Fruit fly (Drosophila melanogaster) whole organism, prepupa: ENCODE measurements around the gene RanBP3.

Experiments
- Blimp-1 ChIP-seq: fragments of 200-800 bp; sonication (Bioruptor generic); optimal IDR thresholded peaks from 3 replicates; lab custom pipeline; 2017; ENCODE audit warnings: missing biosample characterization, missing genetic modification characterization, mild to moderate bottlenecking, moderate library complexity, missing genetic modification reagents
- CG10631 ChIP-seq: fragments of 200-800 bp; sonication (Bioruptor generic); optimal IDR thresholded peaks from 2 replicates; lab custom pipeline; 2016; ENCODE audit warnings: missing biosample characterization, missing genetic modification characterization
- CG10669 ChIP-seq: fragments of 200-800 bp; sonication (Bioruptor generic); optimal IDR thresholded peaks from 3 replicates; lab custom pipeline; 2018; ENCODE audit warnings: missing biosample characterization, mild to moderate bottlenecking, missing genetic modification characterization, moderate library complexity
- CG11294 ChIP-seq: fragments of 200-800 bp; sonication (Bioruptor generic); IDR thresholded peaks from 2 replicates; pipeline ENCODE4 v1.3.6; 2022; ENCODE audit warnings: missing biosample characterization, missing genetic modification characterization
- CG11762 ChIP-seq: fragments of 200-800 bp; sonication (Bioruptor generic); optimal IDR thresholded peaks from 3 replicates; lab custom pipeline; 2016; ENCODE audit warnings: missing biosample characterization, missing genetic modification characterization; ENCODE audit not compliant: insufficient read depth
- CG1621 ChIP-seq: fragments of 200-800 bp; sonication (Bioruptor generic); optimal IDR thresholded peaks from 3 replicates; lab custom pipeline; 2018; ENCODE audit warnings: missing biosample characterization, mild to moderate bottlenecking, missing genetic modification characterization
- CG16779 ChIP-seq: fragments of 200-800 bp; sonication (Bioruptor generic); optimal IDR thresholded peaks from 3 replicates; lab custom pipeline; 2017; ENCODE audit warnings: missing biosample characterization, mild to moderate bottlenecking, missing genetic modification characterization
- CG3032 ChIP-seq: fragments of 200-800 bp; optimal IDR thresholded peaks from 2 replicates; lab custom pipeline; 2019; ENCODE audit warnings: missing biosample characterization, mild to moderate bottlenecking, missing genetic modification characterization, moderate library complexity
- CG31627 ChIP-seq: fragments of 200-800 bp; sonication (Bioruptor generic); optimal IDR thresholded peaks from 3 replicates; lab custom pipeline; 2016; ENCODE audit warnings: missing biosample characterization, missing genetic modification characterization
- CG32006 ChIP-seq: fragments of 200-800 bp; sonication (Bioruptor generic); optimal IDR thresholded peaks from 3 replicates; lab custom pipeline; 2017; ENCODE audit warnings: missing biosample characterization, mild to moderate bottlenecking, missing genetic modification characterization
- CG3919 ChIP-seq: fragments of 200-800 bp; sonication (Bioruptor generic); optimal IDR thresholded peaks from 3 replicates; lab custom pipeline; 2016; ENCODE audit warnings: missing biosample characterization, missing genetic modification characterization
- CG4318 ChIP-seq: fragments of 200-800 bp; sonication (Bioruptor generic); optimal IDR thresholded peaks from 3 replicates; lab custom pipeline; 2017; ENCODE audit warnings: missing biosample characterization, mild to moderate bottlenecking, missing genetic modification characterization
- CG6792 ChIP-seq: fragments of 200-800 bp; sonication (Bioruptor generic); optimal IDR thresholded peaks from 3 replicates; lab custom pipeline; 2016; ENCODE audit warnings: missing biosample characterization, missing genetic modification characterization
- CG6808 ChIP-seq: fragments of 200-800 bp; sonication (Bioruptor generic); optimal IDR thresholded peaks from 3 replicates; lab custom pipeline; 2017; ENCODE audit warnings: missing biosample characterization, missing genetic modification characterization, mild to moderate bottlenecking, moderate library complexity, missing genetic modification reagents
- CG6854 ChIP-seq: fragments of 200-800 bp; sonication (Bioruptor generic); optimal IDR thresholded peaks from 2 replicates; lab custom pipeline; 2017; ENCODE audit warnings: missing biosample characterization, mild to moderate bottlenecking, missing genetic modification characterization
- CG8632 ChIP-seq: fragments of 200-800 bp; sonication (Bioruptor generic); optimal IDR thresholded peaks from 3 replicates; lab custom pipeline; 2016; ENCODE audit warnings: missing biosample characterization, missing genetic modification characterization
- CG9139 ChIP-seq: fragments of 200-800 bp; sonication (Bioruptor generic); optimal IDR thresholded peaks from 3 replicates; lab custom pipeline; 2017; ENCODE audit warnings: missing biosample characterization, mild to moderate bottlenecking, missing genetic modification characterization
- Eip75B ChIP-seq: fragments of 200-800 bp; sonication (Bioruptor generic); optimal IDR thresholded peaks from 3 replicates; lab custom pipeline; 2016; ENCODE audit warnings: missing biosample characterization, missing genetic modification characterization
- Eip78C ChIP-seq: fragments of 200-800 bp; sonication (Bioruptor generic); peaks from one replicate; lab custom pipeline; 2016; ENCODE audit warnings: missing biosample characterization, missing genetic modification characterization
- Ets21C ChIP-seq: fragments of 200-800 bp; sonication (Bioruptor generic); optimal IDR thresholded peaks from 3 replicates; lab custom pipeline; 2016; ENCODE audit warnings: missing biosample characterization, missing genetic modification characterization
- Gug ChIP-seq: fragments of 200-800 bp; sonication (Bioruptor generic); IDR thresholded peaks from 2 replicates; pipeline ENCODE4 v1.3.6; 2022; ENCODE audit warnings: missing biosample characterization, missing genetic modification characterization
- Hr38 ChIP-seq: sonication (Bioruptor generic); optimal IDR thresholded peaks from 2 replicates; lab custom pipeline; 2016; ENCODE audit warnings: missing biosample characterization, missing genetic modification characterization
- Hr4 ChIP-seq: fragments of 200-800 bp; sonication (Bioruptor generic); optimal IDR thresholded peaks from 3 replicates; lab custom pipeline; 2016; ENCODE audit warnings: missing biosample characterization, missing genetic modification characterization
- Lpt ChIP-seq: fragments of 200-800 bp; sonication (Bioruptor generic); optimal IDR thresholded peaks from 3 replicates; lab custom pipeline; 2016; ENCODE audit warnings: missing biosample characterization, missing genetic modification characterization
- Met ChIP-seq: fragments of 200-800 bp; sonication (Bioruptor generic); optimal IDR thresholded peaks from 3 replicates; lab custom pipeline; 2016; ENCODE audit warnings: missing biosample characterization, missing genetic modification characterization
- OdsH ChIP-seq: fragments of 200-800 bp; sonication (Bioruptor generic); optimal IDR thresholded peaks from 3 replicates; lab custom pipeline; 2016; ENCODE audit warnings: missing biosample characterization, missing genetic modification characterization
- Sox102F ChIP-seq: fragments of 200-800 bp; sonication (Bioruptor generic); optimal IDR thresholded peaks from 2 replicates; lab custom pipeline; 2016; ENCODE audit warnings: missing biosample characterization, mild to moderate bottlenecking, missing genetic modification characterization
- Sox14 ChIP-seq: fragments of 200-800 bp; sonication (Bioruptor generic); optimal IDR thresholded peaks from 3 replicates; lab custom pipeline; 2016; ENCODE audit warnings: missing biosample characterization, missing genetic modification characterization
- Sox15 ChIP-seq: fragments of 200-800 bp; sonication (Bioruptor generic); optimal IDR thresholded peaks from 3 replicates; lab custom pipeline; 2016; ENCODE audit warnings: missing biosample characterization, missing genetic modification characterization
- achi ChIP-seq: fragments of 200-800 bp; sonication (Bioruptor generic); optimal IDR thresholded peaks from 3 replicates; lab custom pipeline; 2016; ENCODE audit warnings: missing biosample characterization, missing genetic modification characterization
- acj6 ChIP-seq: fragments of 200-800 bp; sonication (Bioruptor generic); optimal IDR thresholded peaks from 3 replicates; lab custom pipeline; 2016; ENCODE audit warnings: missing biosample characterization, missing genetic modification characterization
- dac ChIP-seq: fragments of 200-800 bp; sonication (Bioruptor generic); optimal IDR thresholded peaks from 2 replicates; lab custom pipeline; 2017; ENCODE audit warnings: missing biosample characterization, mild to moderate bottlenecking, missing genetic modification characterization
- dsx ChIP-seq: fragments of 200-800 bp; optimal IDR thresholded peaks from 3 replicates; lab custom pipeline; 2019; ENCODE audit warnings: missing biosample characterization, mild to moderate bottlenecking, missing genetic modification characterization, moderate library complexity; ENCODE audit not compliant: poor library complexity, severe bottlenecking
- eg ChIP-seq: fragments of 200-800 bp; sonication (Bioruptor generic); IDR thresholded peaks from 3 replicates; pipeline ENCODE4 v1.3.6; 2022; ENCODE audit warnings: missing biosample characterization, missing genetic modification characterization
- esn ChIP-seq: fragments of 200-800 bp; sonication (Bioruptor generic); optimal IDR thresholded peaks from 2 replicates; lab custom pipeline; 2016; ENCODE audit warnings: missing biosample characterization, mild to moderate bottlenecking, missing genetic modification characterization, moderate library complexity
- fd59A ChIP-seq: fragments of 200-800 bp; sonication (Bioruptor generic); optimal IDR thresholded peaks from 2 replicates; lab custom pipeline; 2017; ENCODE audit warnings: missing biosample characterization, mild to moderate bottlenecking, missing genetic modification characterization, missing genetic modification reagents
- fd85E ChIP-seq: fragments of 200-800 bp; sonication (Bioruptor generic); optimal IDR thresholded peaks from 3 replicates; lab custom pipeline; 2016; ENCODE audit warnings: missing biosample characterization, missing genetic modification characterization
- fkh ChIP-seq: fragments of 200-800 bp; sonication (Bioruptor generic); optimal IDR thresholded peaks from 3 replicates; lab custom pipeline; 2017; ENCODE audit warnings: missing biosample characterization, mild to moderate bottlenecking, missing genetic modification characterization, moderate library complexity
- lz ChIP-seq: fragments of 200-800 bp; sonication (Bioruptor generic); optimal IDR thresholded peaks from 3 replicates; lab custom pipeline; 2016; ENCODE audit warnings: missing biosample characterization, missing genetic modification characterization
- net ChIP-seq: fragments of 200-800 bp; sonication (Bioruptor generic); optimal IDR thresholded peaks from 3 replicates; lab custom pipeline; 2016; ENCODE audit warnings: missing biosample characterization, missing genetic modification characterization
- pdm3 ChIP-seq: fragments of 200-800 bp; sonication (Bioruptor generic); optimal IDR thresholded peaks from 3 replicates; lab custom pipeline; 2016; ENCODE audit warnings: missing biosample characterization, missing genetic modification characterization
- spab ChIP-seq: fragments of 200-800 bp; sonication (Bioruptor generic); optimal IDR thresholded peaks from 2 replicates; lab custom pipeline; 2017; ENCODE audit warnings: missing biosample characterization, mild to moderate bottlenecking, missing genetic modification characterization, missing genetic modification reagents
- ss ChIP-seq, 2 experiments: fragments of 200-800 bp; sonication (Bioruptor generic); optimal IDR thresholded peaks; 2 replicates in 1 of 2; 3 replicates in 1 of 2; lab custom pipeline; 2017 to 2018; ENCODE audit warnings: mild to moderate bottlenecking in 2 of 2, missing biosample characterization in 2 of 2, missing genetic modification characterization in 2 of 2, moderate library complexity in 1 of 2
- svp ChIP-seq: fragments of 200-800 bp; sonication (Bioruptor generic); peaks from one replicate; lab custom pipeline; 2016; ENCODE audit warnings: missing biosample characterization, missing genetic modification characterization
- topi ChIP-seq: fragments of 200-800 bp; sonication (Bioruptor generic); optimal IDR thresholded peaks from 3 replicates; lab custom pipeline; 2016; ENCODE audit warnings: missing biosample characterization, missing genetic modification characterization
- vri ChIP-seq: fragments of 200-800 bp; sonication (Bioruptor generic); optimal IDR thresholded peaks from 3 replicates; lab custom pipeline; 2016; ENCODE audit warnings: missing biosample characterization, mild to moderate bottlenecking, missing genetic modification characterization

The RanBP3 gene

DNA sequence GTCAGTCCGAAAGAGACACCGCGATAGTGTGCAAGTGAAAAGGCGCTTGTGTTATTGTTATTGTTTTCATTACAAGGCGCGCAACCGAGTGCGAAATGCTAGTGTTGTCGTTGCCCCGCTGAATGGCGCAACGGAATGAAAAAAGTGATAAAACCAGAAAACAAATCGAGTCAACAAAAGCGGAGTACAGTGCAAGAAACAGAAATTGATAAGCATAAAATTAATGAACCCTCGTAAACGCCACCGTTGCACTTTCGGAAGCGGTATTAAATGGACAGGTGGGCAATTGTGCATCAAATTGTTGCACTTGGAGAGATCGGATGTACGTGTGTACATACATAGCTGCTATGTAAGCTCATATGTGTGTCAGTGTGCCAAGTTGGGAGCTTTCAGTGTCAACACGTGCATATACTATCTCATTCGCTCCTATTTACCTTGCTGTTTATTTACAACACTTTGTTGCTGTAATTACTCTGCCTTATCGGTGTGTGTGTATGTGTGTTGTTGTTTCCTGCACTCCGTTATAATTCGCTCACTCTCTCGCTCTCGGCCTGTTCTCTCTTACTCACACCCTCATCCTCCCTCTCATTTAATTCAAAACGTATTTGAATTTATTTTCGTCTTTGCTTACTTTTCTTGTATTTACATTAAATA lies 29.1 kb downstream of the RanBP3 start (continued):
- TF ChIP-seq spab (GFP tag; lab: Kevin White, UChicago), result peak; percentile 20
- TF ChIP-seq Hr4 (GFP tag; lab: Kevin White, UChicago), result peak; percentile 56
- peak; percentile 21 for TF ChIP-seq achi (GFP tag; lab: Kevin White, UChicago)
- peak; percentile 26 for TF ChIP-seq pdm3 (GFP tag; lab: Kevin White, UChicago)
- TF ChIP-seq CG8632 (GFP tag; lab: Kevin White, UChicago), result peak; percentile 5
- TF ChIP-seq CG4318 (GFP tag; lab: Kevin White, UChicago), result no peak
- peak; percentile 6 for TF ChIP-seq dac (GFP tag; lab: Kevin White, UChicago)
- peak; percentile 33 for TF ChIP-seq Sox102F (GFP tag; lab: Kevin White, UChicago)
- peak; percentile 69 for TF ChIP-seq eg
- TF ChIP-seq CG9139 (GFP tag; lab: Kevin White, UChicago), result peak; percentile 46
- peak; percentile 6 for TF ChIP-seq Ets21C (GFP tag; lab: Kevin White, UChicago)
- TF ChIP-seq CG31627 (GFP tag; lab: Kevin White, UChicago), result no peak
- TF ChIP-seq OdsH (GFP tag; lab: Kevin White, UChicago), result peak; percentile 51
- peak; percentile 41 for TF ChIP-seq lz (GFP tag; lab: Kevin White, UChicago)
- peak; percentile 56 for TF ChIP-seq vri (GFP tag; lab: Kevin White, UChicago)
- TF ChIP-seq CG32006 (GFP tag; lab: Kevin White, UChicago), result peak; percentile 47
- TF ChIP-seq topi (GFP tag; lab: Kevin White, UChicago), result peak; percentile 8
- TF ChIP-seq CG10631 (GFP tag; lab: Kevin White, UChicago), result peak; percentile 47
- peak; percentile 75 for TF ChIP-seq svp
- peak; percentile 10; the same call in 1 of the 2 replicates for TF ChIP-seq CG11294 (GFP tag; lab: Robert Waterston, UW)
- TF ChIP-seq Met, result no peak
- TF ChIP-seq CG1621 (tag; lab: Kevin White, UChicago), result peak; percentile 46
- TF ChIP-seq CG10669 (GFP tag; lab: Kevin White, UChicago), result peak; percentile 36
- no peak for TF ChIP-seq Lpt
- TF ChIP-seq esn, result peak; percentile 17
- TF ChIP-seq fkh, result peak; percentile 92
- peak; percentile 65 for TF ChIP-seq Eip75B
- peak; percentile 59 for TF ChIP-seq CG6808 (GFP tag; lab: Kevin White, UChicago)
- TF ChIP-seq net (GFP tag; lab: Kevin White, UChicago), result no peak
- TF ChIP-seq CG11762 (GFP tag; lab: Kevin White, UChicago), result peak; percentile 46
- no peak for TF ChIP-seq Sox15 (GFP tag; lab: Kevin White, UChicago)
- peak; percentile 60 for TF ChIP-seq CG6792 (GFP tag; lab: Kevin White, UChicago)
- TF ChIP-seq Blimp-1 (GFP tag; lab: Kevin White, UChicago), result no peak

dm6 chr3R:23722680-23723372 lies 29.8 kb downstream of the RanBP3 start, which contains the start of gene CG10365:
Gene CG10365, plus strand, starts transcription at chr3R:23723331.
- TF ChIP-seq spab (GFP tag; lab: Kevin White, UChicago) (peak; percentile 81), ss (GFP tag; optimal IDR thresholded peaks at IDR 0.05; lab: Kevin White, UChicago) (peak; percentile 83 to 86), CG10631 (GFP tag; lab: Kevin White, UChicago) (peak; percentile 93), CG4318 (GFP tag; lab: Kevin White, UChicago) (peak; percentile 84), topi (GFP tag; lab: Kevin White, UChicago) (peak; percentile 74), CG11294 (GFP tag; lab: Robert Waterston, UW) (peak; percentile 77; the same call in 1 of the 2 replicates), fd59A (GFP tag; lab: Kevin White, UChicago) (peak; percentile 64), CG3032 (tag; lab: Kevin White, UChicago) (peak; percentile 89), dsx (GFP tag; lab: Kevin White, UChicago) (peak; percentile 80), Gug (GFP tag; lab: Robert Waterston, UW) (peak; percentile 88), Met (peak; percentile 84), fd85E (GFP tag; lab: Kevin White, UChicago) (peak; percentile 81), achi (GFP tag; lab: Kevin White, UChicago) (peak; percentile 92), Eip78C (GFP tag; lab: Kevin White, UChicago) (peak; percentile 98), Lpt (peak; percentile 87), Sox15 (GFP tag; lab: Kevin White, UChicago) (peak; percentile 75), CG8632 (GFP tag; lab: Kevin White, UChicago) (peak; percentile 97), CG6792 (GFP tag; lab: Kevin White, UChicago) (peak; percentile 91), CG6854 (GFP tag; lab: Kevin White, UChicago) (peak; percentile 14), CG3919 (GFP tag; lab: Kevin White, UChicago) (peak; percentile 92), pdm3 (GFP tag; lab: Kevin White, UChicago) (peak; percentile 79), Hr38 (GFP tag; lab: Kevin White, UChicago) (no peak), Eip75B (peak; percentile 80), acj6 (GFP tag; lab: Kevin White, UChicago) (peak; percentile 89), Sox14 (GFP tag; lab: Kevin White, UChicago) (peak; percentile 57), svp (peak; percentile 91), CG16779 (tag; lab: Kevin White, UChicago) (peak; percentile 67)
